Worm (Caenorhabditis elegans) whole organism, L2 larva: Measurements from ENCODE around the gene D1086.10.

ENCODE experiments used
- C34F6.9 ChIP-seq: fragments of 150-350 bp; optimal IDR thresholded peaks from 2 replicates; lab custom pipeline; 2014; ENCODE audit warnings: missing biosample characterization, missing genetic modification characterization
- R02D3.7 ChIP-seq: fragments of 150-350 bp; optimal IDR thresholded peaks from 2 replicates; lab custom pipeline; 2014; ENCODE audit warnings: missing biosample characterization, missing genetic modification characterization
- Y55F3AM.14 ChIP-seq: fragments of 200-800 bp; sonication (Bioruptor generic); optimal IDR thresholded peaks from 2 replicates; lab custom pipeline; 2018; ENCODE audit warnings: mild to moderate bottlenecking, missing genetic modification characterization, missing compliant biosample characterization
- ZK546.5 ChIP-seq: sonication (generic microtip); optimal IDR thresholded peaks from 2 replicates; lab custom pipeline; 2017; ENCODE audit warnings: missing biosample characterization, missing genetic modification characterization
- aly-2 ChIP-seq: fragments of 150-350 bp; optimal IDR thresholded peaks from 2 replicates; lab custom pipeline; 2014; ENCODE audit warnings: missing biosample characterization, missing genetic modification characterization
- ama-1 ChIP-seq: fragments of 150-350 bp; optimal IDR thresholded peaks from 2 replicates; lab custom pipeline; 2018; ENCODE audit warnings: inconsistent platforms
- blmp-1 ChIP-seq: sonication (generic microtip); optimal IDR thresholded peaks from 2 replicates; lab custom pipeline; 2017; ENCODE audit warnings: missing genetic modification characterization, mild to moderate bottlenecking, missing compliant biosample characterization, antibody characterized with exemption, moderate library complexity; ENCODE audit not compliant: insufficient read depth
- ceh-16 ChIP-seq: fragments of 150-350 bp; optimal IDR thresholded peaks from 2 replicates; lab custom pipeline; 2014; ENCODE audit warnings: missing biosample characterization, missing genetic modification characterization
- dmd-4 ChIP-seq: sonication (generic microtip); optimal IDR thresholded peaks from 2 replicates; lab custom pipeline; 2017; ENCODE audit warnings: missing biosample characterization, missing genetic modification characterization
- egl-27 ChIP-seq: sonication (generic microtip); optimal IDR thresholded peaks from 3 replicates; lab custom pipeline; 2017; ENCODE audit warnings: missing biosample characterization, missing genetic modification reagents, missing genetic modification characterization
- elt-3 ChIP-seq: sonication (generic microtip); optimal IDR thresholded peaks from 2 replicates; lab custom pipeline; 2017; ENCODE audit warnings: missing biosample characterization, missing genetic modification characterization
- fos-1 ChIP-seq: fragments of 150-350 bp; optimal IDR thresholded peaks from 2 replicates; lab custom pipeline; 2014; ENCODE audit warnings: missing biosample characterization, missing genetic modification characterization
- gmeb-1 ChIP-seq: fragments of 150-350 bp; optimal IDR thresholded peaks from 2 replicates; lab custom pipeline; 2014; ENCODE audit warnings: missing biosample characterization, missing genetic modification characterization
- lin-11 ChIP-seq: fragments of 150-350 bp; sonication (generic microtip); optimal IDR thresholded peaks from 2 replicates; lab custom pipeline; 2014; ENCODE audit warnings: missing biosample characterization, missing genetic modification characterization, inconsistent platforms, mixed read lengths
- lin-39 ChIP-seq: fragments of 150-350 bp; optimal IDR thresholded peaks from 2 replicates; lab custom pipeline; 2014; ENCODE audit warnings: missing biosample characterization, missing genetic modification reagents, missing genetic modification characterization
- mab-5 ChIP-seq: fragments of 150-350 bp; optimal IDR thresholded peaks from 2 replicates; lab custom pipeline; 2014; ENCODE audit warnings: missing biosample characterization, missing genetic modification characterization
- mbf-1 ChIP-seq: sonication (generic microtip); optimal IDR thresholded peaks from 2 replicates; lab custom pipeline; 2017; ENCODE audit warnings: missing biosample characterization, missing genetic modification characterization
- mdl-1 ChIP-seq, 2 experiments: fragments of 150-350 bp in 1 of 2; sonication (generic microtip) in 1 of 2; optimal IDR thresholded peaks; 2 replicates each; lab custom pipeline; 2017; ENCODE audit warnings: missing biosample characterization in 2 of 2, missing genetic modification characterization in 2 of 2
- nhr-10 ChIP-seq: sonication (generic microtip); optimal IDR thresholded peaks from 2 replicates; lab custom pipeline; 2017; ENCODE audit warnings: missing biosample characterization, missing genetic modification characterization
- nhr-11 ChIP-seq: fragments of 150-350 bp; optimal IDR thresholded peaks from 2 replicates; lab custom pipeline; 2014; ENCODE audit warnings: missing biosample characterization, missing genetic modification characterization
- nhr-12 ChIP-seq: fragments of 150-350 bp; optimal IDR thresholded peaks from 2 replicates; lab custom pipeline; 2014; ENCODE audit warnings: missing biosample characterization, missing genetic modification characterization
- nhr-129 ChIP-seq: fragments of 150-350 bp; optimal IDR thresholded peaks from 2 replicates; lab custom pipeline; 2014; ENCODE audit warnings: missing biosample characterization, missing genetic modification characterization
- nhr-21 ChIP-seq: fragments of 150-350 bp; optimal IDR thresholded peaks from 2 replicates; lab custom pipeline; 2014; ENCODE audit warnings: missing biosample characterization, missing genetic modification characterization
- nhr-237 ChIP-seq: fragments of 150-350 bp; optimal IDR thresholded peaks from 2 replicates; lab custom pipeline; 2014; ENCODE audit warnings: missing biosample characterization, missing genetic modification characterization
- nhr-25 ChIP-seq: fragments of 150-350 bp; sonication (generic microtip); optimal IDR thresholded peaks from 3 replicates; lab custom pipeline; 2014; ENCODE audit warnings: missing biosample characterization, missing genetic modification characterization
- nhr-6 ChIP-seq: fragments of 150-350 bp; optimal IDR thresholded peaks from 2 replicates; lab custom pipeline; 2014; ENCODE audit warnings: missing biosample characterization, missing genetic modification characterization
- nhr-77 ChIP-seq: fragments of 150-350 bp; optimal IDR thresholded peaks from 2 replicates; lab custom pipeline; 2014; ENCODE audit warnings: missing biosample characterization, missing genetic modification characterization
- peb-1 ChIP-seq: fragments of 150-350 bp; optimal IDR thresholded peaks from 2 replicates; lab custom pipeline; 2014; ENCODE audit warnings: missing biosample characterization, missing genetic modification characterization
- sem-4 ChIP-seq: fragments of 150-350 bp; optimal IDR thresholded peaks from 2 replicates; lab custom pipeline; 2014; ENCODE audit warnings: missing biosample characterization, missing genetic modification reagents, missing genetic modification characterization
- skn-1 ChIP-seq: sonication (generic microtip); optimal IDR thresholded peaks from 2 replicates; lab custom pipeline; 2017; ENCODE audit warnings: missing biosample characterization, missing genetic modification characterization
- sma-3 ChIP-seq: sonication (generic microtip); optimal IDR thresholded peaks from 2 replicates; lab custom pipeline; 2016; ENCODE audit warnings: missing genetic modification reagents, missing genetic modification characterization, missing compliant biosample characterization
- sma-9 ChIP-seq, 2 experiments: fragments of 150-350 bp in 1 of 2; sonication (generic microtip) in 1 of 2; optimal IDR thresholded peaks; 2 replicates each; lab custom pipeline; 2014 to 2016; ENCODE audit warnings: missing genetic modification characterization in 2 of 2, mild to moderate bottlenecking in 1 of 2, missing biosample characterization in 1 of 2, missing compliant biosample characterization in 1 of 2, missing genetic modification reagents in 1 of 2, moderate library complexity in 1 of 2
- snpc-4 ChIP-seq: fragments of 150-350 bp; optimal IDR thresholded peaks from 2 replicates; lab custom pipeline; 2014; ENCODE audit warnings: missing biosample characterization, missing genetic modification characterization
- unc-39 ChIP-seq: fragments of 150-350 bp; optimal IDR thresholded peaks from 2 replicates; lab custom pipeline; 2014; ENCODE audit warnings: missing biosample characterization, missing genetic modification characterization
- unc-62 ChIP-seq: fragments of 150-350 bp; optimal IDR thresholded peaks from 2 replicates; lab custom pipeline; 2014; ENCODE audit warnings: missing biosample characterization, missing genetic modification reagents, missing genetic modification characterization
- zag-1 ChIP-seq: fragments of 150-350 bp; optimal IDR thresholded peaks from 2 replicates; lab custom pipeline; 2014; ENCODE audit warnings: missing biosample characterization, missing genetic modification characterization
- ztf-11 ChIP-seq: sonication (generic microtip); optimal IDR thresholded peaks from 2 replicates; lab custom pipeline; 2017; ENCODE audit warnings: missing biosample characterization, missing genetic modification characterization

D1086.10 gene

ce11 chrV:14079501-14079900 is 3.1 kb upstream of the D1086.10 start, which contains the start of gene D1086.6:
TSS of gene D1086.6 (plus strand) at chrV:14079801.
- no peak for TF ChIP-seq mdl-1 (tag; optimal IDR thresholded peaks at IDR 0.05; lab: Kevin White, UChicago)
- TF ChIP-seq, all 48 proteins: peak for 0

- TF ChIP-seq dmd-4 (tag; lab: Kevin White, UChicago) (no peak), fos-1 (tag; lab: Kevin White, UChicago) (no peak), nhr-129 (tag; lab: Kevin White, UChicago) (no peak), nhr-6 (tag; lab: Kevin White, UChicago) (no peak), mab-5 (tag; lab: Kevin White, UChicago) (no peak), nhr-21 (no peak), lin-11 (no peak), lin-39 (no peak), nhr-12 (tag; lab: Kevin White, UChicago) (no peak), sma-3 (no peak), nhr-10 (no peak), aly-2 (tag; lab: Kevin White, UChicago) (no peak), ztf-11 (tag; lab: Kevin White, UChicago) (no peak), gmeb-1 (tag; lab: Kevin White, UChicago) (no peak), ama-1 (lab: Kevin White, UChicago) (no peak), sma-9 (GFP tag; optimal IDR thresholded peaks at IDR 0.05; lab: Kevin White, UChicago) (no peak), sma-9 (tag; optimal IDR thresholded peaks at IDR 0.05; lab: Kevin White, UChicago) (no peak), R02D3.7 (tag; lab: Kevin White, UChicago) (no peak), snpc-4 (tag; lab: Kevin White, UChicago) (no peak), ZK546.5 (tag; lab: Kevin White, UChicago) (no peak)
- TF ChIP-seq, all 48 proteins: peak for 0
Observed at ce11 chrV:14083970-14084369, 1.4 kb downstream of the D1086.10 start, which contains the start of gene D1086.7. TSS of gene D1086.7 (plus strand) at chrV:14084270.

ce11 chrV:14085589-14085988 is 3.0 kb downstream of the D1086.10 start, which contains the start of gene D1086.18:
TSS of gene D1086.18 (plus strand) at chrV:14085889.
- no peak for TF ChIP-seq unc-39 (tag; lab: Kevin White, UChicago)
- no peak for TF ChIP-seq mbf-1 (tag; lab: Kevin White, UChicago)
- TF ChIP-seq nhr-11 (tag; lab: Kevin White, UChicago) = no peak

ce11 chrV:14088051-14088450 is 5.5 kb downstream of the D1086.10 start, which contains the start of gene D1086.19:
TSS of gene D1086.19 (plus strand) at chrV:14088351.
- TF ChIP-seq ama-1 (lab: Kevin White, UChicago) (no peak), nhr-77 (tag; lab: Kevin White, UChicago) (no peak), R02D3.7 (tag; lab: Kevin White, UChicago) (no peak), C34F6.9 (tag; lab: Kevin White, UChicago) (no peak), skn-1 (tag; lab: Kevin White, UChicago) (no peak), egl-27 (tag; lab: Kevin White, UChicago) (no peak), lin-39 (no peak), zag-1 (tag; lab: Kevin White, UChicago) (no peak), sma-3 (no peak), ztf-11 (tag; lab: Kevin White, UChicago) (no peak), peb-1 (no peak), nhr-6 (tag; lab: Kevin White, UChicago) (no peak), nhr-21 (no peak), blmp-1 (tag; lab: Kevin White, UChicago) (no peak), unc-39 (tag; lab: Kevin White, UChicago) (no peak), unc-62 (no peak)

DNA sequence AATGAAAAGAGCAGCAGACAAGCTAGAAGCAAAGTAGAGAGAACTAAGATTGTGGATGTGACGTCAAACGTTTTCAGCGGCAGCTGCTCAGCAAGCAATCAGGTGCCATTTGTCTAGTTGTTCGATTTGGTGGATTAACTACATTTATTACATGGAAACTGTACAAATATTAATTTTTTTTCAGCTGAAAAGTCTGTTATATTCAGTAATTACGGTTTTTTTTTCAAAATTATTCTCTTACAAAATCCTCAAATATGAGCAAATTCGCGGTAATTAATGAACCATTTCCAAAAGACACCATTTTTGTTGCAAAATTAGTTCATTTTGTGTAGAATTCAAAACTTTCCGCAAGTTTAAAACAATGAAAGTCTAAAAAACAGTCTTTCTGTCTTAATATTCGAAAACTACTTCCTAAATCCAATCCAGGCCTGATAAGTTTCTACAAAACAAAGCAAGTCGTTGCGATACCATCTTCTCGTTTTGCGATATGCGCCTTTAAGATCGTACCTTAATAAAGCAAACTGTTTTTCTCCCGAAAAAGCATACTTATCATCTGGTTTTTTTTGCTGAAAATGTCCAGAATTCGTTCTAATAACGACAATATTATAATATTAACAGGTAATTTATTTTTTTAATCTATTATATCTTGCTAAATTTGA is 7.9 kb downstream of the D1086.10 start, which contains the start of the genes D1086.5 and him-5:
Gene D1086.5 (minus strand): TSS at position 51 of the 659 bp plus-strand sequence.
Gene him-5 (plus strand): TSS at position 118 of the 659 bp plus-strand sequence.
- TF ChIP-seq nhr-25 (tag; lab: Kevin White, UChicago) = no peak
- TF ChIP-seq fos-1 (tag; lab: Kevin White, UChicago) = no peak
- no peak for TF ChIP-seq sem-4 (tag; lab: Kevin White, UChicago)
- no peak for TF ChIP-seq nhr-129 (tag; lab: Kevin White, UChicago)
- TF ChIP-seq Y55F3AM.14 (GFP tag; lab: Kevin White, UChicago) = no peak
- no peak for TF ChIP-seq ceh-16 (tag; lab: Kevin White, UChicago)
- no peak for TF ChIP-seq lin-39
- TF ChIP-seq elt-3 = no peak
- no peak for TF ChIP-seq nhr-237
- TF ChIP-seq sma-9 (GFP tag; optimal IDR thresholded peaks at IDR 0.05; lab: Kevin White, UChicago) = no peak
- TF ChIP-seq sma-9 (tag; optimal IDR thresholded peaks at IDR 0.05; lab: Kevin White, UChicago) = no peak
- TF ChIP-seq C34F6.9 (tag; lab: Kevin White, UChicago) = no peak
